Fruit fly (Drosophila melanogaster) whole organism, embryonic: ENCODE data around the gene CG10863.

Experiments used
- Aef1 ChIP-seq: fragments of 200-800 bp; sonication (Bioruptor generic); IDR thresholded peaks from 3 replicates; pipeline ENCODE4 v1.3.6; 2022; ENCODE audit warnings: missing biosample characterization, missing genetic modification characterization
- Bdp1 ChIP-seq: fragments of 200-800 bp; sonication (Bioruptor generic); optimal IDR thresholded peaks from 3 replicates; lab custom pipeline; 2016; ENCODE audit warnings: missing biosample characterization, missing genetic modification characterization
- Blimp-1 ChIP-seq: fragments of 200-800 bp; sonication (Bioruptor generic); optimal IDR thresholded peaks from 3 replicates; lab custom pipeline; 2018; ENCODE audit warnings: missing biosample characterization, missing genetic modification characterization, mild to moderate bottlenecking, moderate library complexity, missing genetic modification reagents
- CG1024 ChIP-seq: fragments of 200-800 bp; sonication (Bioruptor generic); IDR thresholded peaks from 2 replicates; pipeline ENCODE4 v1.3.6; 2022; ENCODE audit warnings: missing biosample characterization, missing genetic modification characterization
- CG10543 ChIP-seq: fragments of 200-800 bp; sonication (Bioruptor generic); optimal IDR thresholded peaks from 3 replicates; lab custom pipeline; 2017; ENCODE audit warnings: missing biosample characterization, mild to moderate bottlenecking, missing genetic modification characterization, moderate library complexity
- CG11247 ChIP-seq: fragments of 200-800 bp; sonication (Bioruptor generic); IDR thresholded peaks from 2 replicates; pipeline ENCODE4 v1.3.6; 2022; ENCODE audit warnings: missing biosample characterization, missing genetic modification characterization
- CG11504 ChIP-seq: fragments of 200-800 bp; sonication (Bioruptor generic); optimal IDR thresholded peaks from 3 replicates; lab custom pipeline; 2019; ENCODE audit warnings: missing biosample characterization, mild to moderate bottlenecking, missing genetic modification characterization, moderate library complexity
- CG11695 ChIP-seq: fragments of 200-800 bp; sonication (Bioruptor generic); IDR thresholded peaks from 3 replicates; pipeline ENCODE4 v1.3.6; 2022; ENCODE audit warnings: missing biosample characterization, missing genetic modification characterization
- CG12104 ChIP-seq: fragments of 200-800 bp; sonication (Bioruptor generic); optimal IDR thresholded peaks from 3 replicates; lab custom pipeline; 2016; ENCODE audit warnings: missing biosample characterization, missing genetic modification characterization
- CG12219 ChIP-seq: fragments of 200-800 bp; sonication (Bioruptor generic); optimal IDR thresholded peaks from 3 replicates; lab custom pipeline; 2018; ENCODE audit warnings: missing biosample characterization, mild to moderate bottlenecking, missing genetic modification characterization
- CG12659 ChIP-seq: fragments of 200-800 bp; sonication (Bioruptor generic); optimal IDR thresholded peaks from 3 replicates; lab custom pipeline; 2017; ENCODE audit warnings: mild to moderate bottlenecking, missing biosample characterization, missing genetic modification reagents, missing genetic modification characterization
- CG14965 ChIP-seq: fragments of 200-800 bp; sonication (Bioruptor generic); optimal IDR thresholded peaks from 2 replicates; lab custom pipeline; 2016; ENCODE audit warnings: missing biosample characterization, missing genetic modification characterization, borderline replicate concordance
- CG15073 ChIP-seq: fragments of 200-800 bp; sonication (Bioruptor generic); optimal IDR thresholded peaks from 2 replicates; lab custom pipeline; 2016; ENCODE audit warnings: missing biosample characterization, missing genetic modification characterization
- CG1602 ChIP-seq: fragments of 200-800 bp; sonication (Bioruptor generic); optimal IDR thresholded peaks from 3 replicates; lab custom pipeline; 2016; ENCODE audit warnings: missing biosample characterization, missing genetic modification characterization
- CG16813 ChIP-seq: fragments of 200-800 bp; sonication (Bioruptor generic); IDR thresholded peaks from 3 replicates; pipeline ENCODE4 v1.3.6; 2022; ENCODE audit warnings: missing biosample characterization, missing genetic modification characterization; ENCODE audit not compliant: partially characterized antibody
- CG17361 ChIP-seq: fragments of 200-800 bp; sonication (Bioruptor generic); IDR thresholded peaks from 3 replicates; pipeline ENCODE4 v1.3.6; 2022; ENCODE audit warnings: missing biosample characterization, missing genetic modification characterization
- CG18764 ChIP-seq: fragments of 200-800 bp; sonication (Bioruptor generic); optimal IDR thresholded peaks from 3 replicates; lab custom pipeline; 2016; ENCODE audit warnings: missing biosample characterization, missing genetic modification characterization
- CG30020 ChIP-seq: fragments of 200-800 bp; optimal IDR thresholded peaks from 2 replicates; lab custom pipeline; 2019; ENCODE audit warnings: missing biosample characterization, mild to moderate bottlenecking, missing genetic modification characterization, moderate library complexity
- CG4360 ChIP-seq: fragments of 200-800 bp; sonication (Bioruptor generic); IDR thresholded peaks from 2 replicates; pipeline ENCODE4 v1.3.6; 2022; ENCODE audit warnings: missing biosample characterization, missing genetic modification characterization
- CG6683 ChIP-seq: fragments of 200-800 bp; sonication (Bioruptor generic); optimal IDR thresholded peaks from 2 replicates; lab custom pipeline; 2017; ENCODE audit warnings: missing biosample characterization, mild to moderate bottlenecking, missing genetic modification characterization, missing genetic modification reagents
- CG7271 ChIP-seq: fragments of 200-800 bp; sonication (Bioruptor generic); optimal IDR thresholded peaks from 2 replicates; lab custom pipeline; 2018; ENCODE audit warnings: missing biosample characterization, mild to moderate bottlenecking, missing genetic modification characterization, moderate library complexity
- CG9215 ChIP-seq: fragments of 200-800 bp; sonication (Bioruptor generic); IDR thresholded peaks from 2 replicates; pipeline ENCODE4 v1.3.6; 2022; ENCODE audit warnings: missing biosample characterization, missing genetic modification characterization
- CG9797 ChIP-seq: fragments of 200-800 bp; sonication (Bioruptor generic); optimal IDR thresholded peaks from 3 replicates; lab custom pipeline; 2018; ENCODE audit warnings: missing biosample characterization, mild to moderate bottlenecking, missing genetic modification characterization
- CG9817 ChIP-seq: fragments of 200-800 bp; sonication (Bioruptor generic); optimal IDR thresholded peaks from 2 replicates; lab custom pipeline; 2018; ENCODE audit warnings: missing biosample characterization, mild to moderate bottlenecking, missing genetic modification characterization, moderate library complexity
- Dad ChIP-seq: fragments of 200-800 bp; sonication (Bioruptor generic); optimal IDR thresholded peaks from 3 replicates; lab custom pipeline; 2016; ENCODE audit warnings: missing biosample characterization, missing genetic modification characterization
- Dip3 ChIP-seq: fragments of 200-800 bp; sonication (Bioruptor generic); optimal IDR thresholded peaks from 3 replicates; lab custom pipeline; 2016; ENCODE audit warnings: missing biosample characterization, missing genetic modification characterization
- Eip74EF ChIP-seq, 2 experiments: fragments of 200-800 bp in 1 of 2; fragments of >200 bp in 1 of 2; sonication (Bioruptor generic) in 1 of 2; optimal IDR thresholded peaks; 2 replicates each; lab custom pipeline; 2017 to 2019; ENCODE audit warnings: missing biosample characterization in 2 of 2, missing genetic modification characterization in 2 of 2, mild to moderate bottlenecking in 1 of 2, moderate library complexity in 1 of 2
- Myb ChIP-seq: fragments of 200-800 bp; sonication (Bioruptor generic); optimal IDR thresholded peaks from 2 replicates; lab custom pipeline; 2016; ENCODE audit warnings: missing biosample characterization, missing genetic modification characterization
- NC2α ChIP-seq: fragments of 200-800 bp; sonication (Bioruptor generic); optimal IDR thresholded peaks from 2 replicates; lab custom pipeline; 2016; ENCODE audit warnings: missing biosample characterization, missing genetic modification characterization
- Stat92E ChIP-seq, 3 experiments: fragments of >200 bp in 2 of 3; fragments of 200-800 bp in 1 of 3; sonication (Bioruptor generic) in 1 of 3; optimal IDR thresholded peaks; 2 replicates each; lab custom pipeline; 2017 to 2019; ENCODE audit warnings: missing biosample characterization in 3 of 3, missing genetic modification characterization in 3 of 3, mild to moderate bottlenecking in 1 of 3, moderate library complexity in 1 of 3
- Usf ChIP-seq: fragments of 200-800 bp; sonication (Bioruptor generic); optimal IDR thresholded peaks from 2 replicates; lab custom pipeline; 2017; ENCODE audit warnings: missing genotype, missing biosample characterization, missing genetic modification characterization
- corto ChIP-seq: fragments of 200-800 bp; sonication (Bioruptor generic); optimal IDR thresholded peaks from 2 replicates; lab custom pipeline; 2016; ENCODE audit warnings: missing biosample characterization, mild to moderate bottlenecking, missing genetic modification characterization, moderate library complexity
- crp ChIP-seq, 2 experiments: fragments of 200-800 bp; sonication (Bioruptor generic); optimal IDR thresholded peaks; 2 replicates in 1 of 2; 3 replicates in 1 of 2; lab custom pipeline; 2017; ENCODE audit warnings: missing biosample characterization in 2 of 2, missing genetic modification characterization in 2 of 2, mild to moderate bottlenecking in 1 of 2, moderate library complexity in 1 of 2
- dati ChIP-seq: fragments of 200-800 bp; sonication (Bioruptor generic); IDR thresholded peaks from 2 replicates; pipeline ENCODE4 v1.3.6; 2022; ENCODE audit warnings: missing biosample characterization, missing genetic modification characterization
- dmrt99B ChIP-seq: fragments of 200-800 bp; sonication (Bioruptor generic); optimal IDR thresholded peaks from 2 replicates; lab custom pipeline; 2018; ENCODE audit warnings: missing biosample characterization, mild to moderate bottlenecking, missing genetic modification characterization, moderate library complexity
- dpn ChIP-seq, 2 experiments: fragments of 200-800 bp; sonication (Bioruptor generic); optimal IDR thresholded peaks; 3 replicates each; lab custom pipeline; 2016; ENCODE audit warnings: missing biosample characterization in 2 of 2, missing genetic modification characterization in 2 of 2
- emc ChIP-seq: fragments of 200-800 bp; sonication (Bioruptor generic); optimal IDR thresholded peaks from 2 replicates; lab custom pipeline; 2016; ENCODE audit warnings: missing biosample characterization, missing genetic modification characterization
- her ChIP-seq: fragments of 200-800 bp; sonication (Bioruptor generic); optimal IDR thresholded peaks from 2 replicates; lab custom pipeline; 2016; ENCODE audit warnings: missing biosample characterization, missing genetic modification characterization
- lmd ChIP-seq: fragments of 200-800 bp; sonication (Bioruptor generic); IDR thresholded peaks from 2 replicates; pipeline ENCODE4 v1.3.6; 2022; ENCODE audit warnings: missing biosample characterization, missing genetic modification characterization
- nau ChIP-seq: fragments of 200-800 bp; sonication (Bioruptor generic); optimal IDR thresholded peaks from 3 replicates; lab custom pipeline; 2017; ENCODE audit warnings: missing biosample characterization, mild to moderate bottlenecking, missing genetic modification characterization, missing genetic modification reagents
- pho ChIP-seq: fragments of 200-800 bp; sonication (Bioruptor generic); optimal IDR thresholded peaks from 2 replicates; lab custom pipeline; 2016; ENCODE audit warnings: missing biosample characterization, missing genetic modification characterization
- pita ChIP-seq: fragments of 200-800 bp; sonication (Bioruptor generic); optimal IDR thresholded peaks from 2 replicates; lab custom pipeline; 2017; ENCODE audit warnings: missing biosample characterization, mild to moderate bottlenecking, missing genetic modification characterization
- scrt ChIP-seq: fragments of 200-800 bp; sonication (Bioruptor generic); optimal IDR thresholded peaks from 2 replicates; lab custom pipeline; 2018; ENCODE audit warnings: missing biosample characterization, mild to moderate bottlenecking, missing genetic modification characterization, moderate library complexity
- seq ChIP-seq: fragments of 200-800 bp; sonication (Bioruptor generic); IDR thresholded peaks from 2 replicates; pipeline ENCODE4 v1.3.6; 2022; ENCODE audit warnings: missing biosample characterization, missing genetic modification characterization
- shn ChIP-seq: fragments of 200-800 bp; sonication (Bioruptor generic); optimal IDR thresholded peaks from 3 replicates; lab custom pipeline; 2016; ENCODE audit warnings: missing biosample characterization, missing genetic modification characterization
- sisA ChIP-seq: fragments of 200-800 bp; sonication (Bioruptor generic); IDR thresholded peaks from 2 replicates; pipeline ENCODE4 v1.3.6; 2022; ENCODE audit warnings: missing biosample characterization, missing genetic modification characterization
- sob ChIP-seq: fragments of 200-800 bp; sonication (Bioruptor generic); IDR thresholded peaks from 2 replicates; pipeline ENCODE4 v1.3.6; 2022; ENCODE audit warnings: missing biosample characterization, missing genetic modification characterization
- toy ChIP-seq: fragments of 200-800 bp; sonication (Bioruptor generic); IDR thresholded peaks from 2 replicates; pipeline ENCODE4 v1.3.6; 2022; ENCODE audit warnings: missing biosample characterization, missing genetic modification characterization
- tup ChIP-seq: fragments of 200-800 bp; sonication (Bioruptor generic); optimal IDR thresholded peaks from 2 replicates; lab custom pipeline; 2016; ENCODE audit warnings: missing biosample characterization, mild to moderate bottlenecking, missing genetic modification characterization, moderate library complexity
- unpg ChIP-seq: fragments of 200-800 bp; sonication (Bioruptor generic); optimal IDR thresholded peaks from 3 replicates; lab custom pipeline; 2018; ENCODE audit warnings: missing biosample characterization, mild to moderate bottlenecking, missing genetic modification characterization, moderate library complexity
- zf30C ChIP-seq: fragments of 200-800 bp; sonication (Bioruptor generic); optimal IDR thresholded peaks from 3 replicates; lab custom pipeline; 2018; ENCODE audit warnings: missing biosample characterization, mild to moderate bottlenecking, missing genetic modification characterization

The CG10863 gene

dm6 chr3L:3896553-3897034, 45.7 kb downstream of the CG10863 start, which contains the start of the genes Gr63a and Lamtor4 (continued):
- TF ChIP-seq her (GFP tag; lab: Kevin White, UChicago) (peak; percentile 41), scrt (GFP tag; lab: Kevin White, UChicago) (no peak), Eip74EF (GFP tag; optimal IDR thresholded peaks at IDR 0.05; lab: Kevin White, UChicago) (no peak), Blimp-1 (no peak), Myb (peak; percentile 47), sob (peak; percentile 24; the same call in 1 of the 2 replicates), CG1602 (GFP tag; lab: Kevin White, UChicago) (no peak), crp (GFP tag; optimal IDR thresholded peaks at IDR 0.05; lab: Kevin White, UChicago) (no peak), dpn (GFP tag; optimal IDR thresholded peaks at IDR 0.05; lab: Kevin White, UChicago) (peak; percentile 27 to 28), seq (no peak), CG11247 (GFP tag; lab: Robert Waterston, UW) (peak; percentile 13; the same call in 1 of the 2 replicates), pho (no peak), CG9797 (peak; percentile 91), lmd (GFP tag; lab: Robert Waterston, UW) (no peak), corto (GFP tag; lab: Kevin White, UChicago) (no peak), Aef1 (GFP tag; lab: Robert Waterston, UW) (no peak), emc (GFP tag; lab: Kevin White, UChicago) (no peak), CG12219 (GFP tag; lab: Kevin White, UChicago) (no peak), zf30C (GFP tag; lab: Kevin White, UChicago) (no peak), CG11695 (GFP tag; lab: Robert Waterston, UW) (no peak), Bdp1 (GFP tag; lab: Kevin White, UChicago) (peak; percentile 25), CG12104 (GFP tag; lab: Kevin White, UChicago) (no peak), NC2α (GFP tag; lab: Kevin White, UChicago) (no peak), CG4360 (GFP tag; lab: Robert Waterston, UW) (no peak), CG1024 (GFP tag; lab: Robert Waterston, UW) (no peak), CG11504 (no peak), CG18764 (no peak), dati (GFP tag; lab: Robert Waterston, UW) (no peak), CG12659 (GFP tag; lab: Kevin White, UChicago) (peak; percentile 36), nau (peak; percentile 1), CG9817 (no peak), Dip3 (GFP tag; lab: Kevin White, UChicago) (no peak), CG7271 (tag; lab: Kevin White, UChicago) (no peak), CG16813 (no peak), CG10543 (GFP tag; lab: Kevin White, UChicago) (no peak), unpg (GFP tag; lab: Kevin White, UChicago) (no peak), sisA (no peak), CG9215 (no peak), Dad (GFP tag; lab: Kevin White, UChicago) (peak; percentile 18), CG30020 (tag; lab: Kevin White, UChicago) (no peak), CG15073 (GFP tag; lab: Kevin White, UChicago) (no peak), Stat92E (GFP tag; optimal IDR thresholded peaks at IDR 0.05; lab: Kevin White, UChicago) (no peak), dmrt99B (no peak), Usf (GFP tag; lab: Kevin White, UChicago) (no peak), toy (no peak), pita (GFP tag; lab: Kevin White, UChicago) (no peak), CG17361 (GFP tag; lab: Robert Waterston, UW) (no peak), CG14965 (no peak), tup (no peak), CG6683 (GFP tag; lab: Kevin White, UChicago) (no peak), shn (GFP tag; lab: Kevin White, UChicago) (no peak)
